Fruit fly (Drosophila melanogaster): ENCODE results near the gene QC.

dm6 chr3L:5921216-5921615 lies 19.0 kb upstream of the QC start, which contains the start of gene PXo:
- TF ChIP-seq Eip75B (GFP tag; optimal IDR thresholded peaks at IDR 0.05) (no peak), CG31627 (GFP tag; optimal IDR thresholded peaks at IDR 0.05) (no peak)
